Fruit fly (Drosophila melanogaster) whole organism, wandering third instar larva: ENCODE results near the gene CG13893.

Source experiments
- Abd-B ChIP-seq: fragments of >200 bp; optimal IDR thresholded peaks from 2 replicates; lab custom pipeline; 2017; ENCODE audit warnings: missing biosample characterization, missing genetic modification characterization
- CG32264 ChIP-seq: fragments of 200-800 bp; sonication (Bioruptor generic); optimal IDR thresholded peaks from 2 replicates; lab custom pipeline; 2016; ENCODE audit warnings: missing biosample characterization, missing genetic modification characterization
- CG9705 ChIP-seq: fragments of 200-800 bp; sonication (Bioruptor generic); optimal IDR thresholded peaks from 2 replicates; lab custom pipeline; 2018; ENCODE audit warnings: missing biosample characterization, mild to moderate bottlenecking, missing genetic modification characterization
- CrebA ChIP-seq: fragments of 200-800 bp; sonication (Bioruptor generic); optimal IDR thresholded peaks from 2 replicates; lab custom pipeline; 2016; ENCODE audit warnings: missing biosample characterization, mild to moderate bottlenecking, missing genetic modification characterization, borderline replicate concordance
- Dfd ChIP-seq: fragments of >200 bp; optimal IDR thresholded peaks from 2 replicates; lab custom pipeline; 2017; ENCODE audit warnings: missing biosample characterization, missing genetic modification characterization
- Dif ChIP-seq: fragments of 200-275, 200-300 bp; sonication (Bioruptor generic); optimal IDR thresholded peaks from 2 replicates; lab custom pipeline; 2018; ENCODE audit warnings: missing biosample characterization, missing genetic modification characterization; ENCODE audit not compliant: partially characterized antibody
- GATAd ChIP-seq: sonication (Bioruptor generic); optimal IDR thresholded peaks from 2 replicates; lab custom pipeline; 2016; ENCODE audit warnings: missing biosample characterization, missing genetic modification characterization
- HLH106 ChIP-seq: fragments of 200-800 bp; optimal IDR thresholded peaks from 3 replicates; lab custom pipeline; 2019; ENCODE audit warnings: missing biosample characterization, mild to moderate bottlenecking, missing genetic modification characterization, moderate library complexity
- Hnf4 ChIP-seq: fragments of 200-800 bp; sonication (Bioruptor generic); optimal IDR thresholded peaks from 2 replicates; lab custom pipeline; 2016; ENCODE audit warnings: missing biosample characterization, mild to moderate bottlenecking, missing genetic modification characterization
- Hr78 ChIP-seq: fragments of >200 bp; optimal IDR thresholded peaks from 2 replicates; lab custom pipeline; 2017; ENCODE audit warnings: missing biosample characterization, missing genetic modification characterization
- Hr83 ChIP-seq: fragments of 200-300 bp; sonication (Bioruptor generic); optimal IDR thresholded peaks from 2 replicates; lab custom pipeline; 2016; ENCODE audit warnings: missing biosample characterization, mild to moderate bottlenecking, missing genetic modification characterization, moderate library complexity; ENCODE audit not compliant: poor library complexity, severe bottlenecking
- Jra ChIP-seq: sonication (Bioruptor generic); optimal IDR thresholded peaks from 2 replicates; lab custom pipeline; 2016; ENCODE audit warnings: missing biosample characterization, missing genetic modification characterization
- Mio ChIP-seq: sonication (Bioruptor generic); optimal IDR thresholded peaks from 2 replicates; lab custom pipeline; 2016; ENCODE audit warnings: missing biosample characterization, missing genetic modification characterization
- Myc ChIP-seq: fragments of >200 bp; optimal IDR thresholded peaks from 2 replicates; lab custom pipeline; 2017
- N ChIP-seq: fragments of >200 bp; optimal IDR thresholded peaks from 2 replicates; lab custom pipeline; 2018; ENCODE audit warnings: missing biosample characterization, missing external identifiers, missing genetic modification characterization
- OdsH ChIP-seq: fragments of 200-800 bp; sonication (Bioruptor generic); optimal IDR thresholded peaks from 2 replicates; lab custom pipeline; 2016; ENCODE audit warnings: missing biosample characterization, mild to moderate bottlenecking, missing genetic modification characterization
- Rel ChIP-seq, 2 experiments: fragments of 200-800 bp; sonication (Bioruptor generic) in 1 of 2; optimal IDR thresholded peaks; 2 replicates in 1 of 2; 3 replicates in 1 of 2; lab custom pipeline; 2016 to 2019; ENCODE audit warnings: mild to moderate bottlenecking in 2 of 2, missing biosample characterization in 2 of 2, missing genetic modification characterization in 2 of 2, moderate library complexity in 1 of 2
- Sp1 ChIP-seq: fragments of 200-800 bp; sonication (Bioruptor generic); optimal IDR thresholded peaks from 3 replicates; lab custom pipeline; 2019; ENCODE audit warnings: missing biosample characterization, mild to moderate bottlenecking, missing genetic modification characterization, moderate library complexity
- Vsx2 ChIP-seq: fragments of 200-300, 225-300 bp; sonication (Bioruptor generic); optimal IDR thresholded peaks from 2 replicates; lab custom pipeline; 2018; ENCODE audit warnings: missing biosample characterization, missing genetic modification characterization; ENCODE audit not compliant: partially characterized antibody
- br ChIP-seq: fragments of 200-800 bp; sonication (Bioruptor generic); optimal IDR thresholded peaks from 2 replicates; lab custom pipeline; 2016; ENCODE audit warnings: missing biosample characterization, missing genetic modification characterization
- brk ChIP-seq: fragments of 200-800 bp; sonication (Bioruptor generic); optimal IDR thresholded peaks from 2 replicates; lab custom pipeline; 2016; ENCODE audit warnings: missing biosample characterization, mild to moderate bottlenecking, missing genetic modification characterization
- dl ChIP-seq, 2 experiments: fragments of 175-275, 200-275 bp in 1 of 2; fragments of 200-275 bp in 1 of 2; sonication (Bioruptor generic); optimal IDR thresholded peaks; lab custom pipeline; 2018; ENCODE audit warnings: mild to moderate bottlenecking in 2 of 2, missing biosample characterization in 2 of 2, missing genetic modification characterization in 2 of 2, moderate library complexity in 2 of 2; ENCODE audit not compliant: partially characterized antibody in 2 of 2, insufficient read depth in 1 of 2
- dmrt93B ChIP-seq: fragments of 200-800 bp; sonication (Bioruptor generic); optimal IDR thresholded peaks from 2 replicates; lab custom pipeline; 2018; ENCODE audit warnings: missing biosample characterization, mild to moderate bottlenecking, missing genetic modification characterization
- dsf ChIP-seq: sonication (Bioruptor generic); optimal IDR thresholded peaks from 2 replicates; lab custom pipeline; 2016; ENCODE audit warnings: missing biosample characterization, missing genetic modification characterization, borderline replicate concordance
- ey ChIP-seq: fragments of 200-800 bp; sonication (Bioruptor generic); optimal IDR thresholded peaks from 2 replicates; lab custom pipeline; 2016; ENCODE audit warnings: missing biosample characterization, missing genetic modification characterization
- foxo ChIP-seq, 2 experiments: fragments of 200-800 bp; sonication (Bioruptor generic); optimal IDR thresholded peaks; 2 replicates in 1 of 2; 3 replicates in 1 of 2; lab custom pipeline; 2016 to 2017; ENCODE audit warnings: missing biosample characterization in 2 of 2, missing genetic modification characterization in 2 of 2
- fru ChIP-seq: fragments of 200-800 bp; sonication (Bioruptor generic); optimal IDR thresholded peaks from 3 replicates; lab custom pipeline; 2016; ENCODE audit warnings: missing biosample characterization, mild to moderate bottlenecking, missing genetic modification characterization
- h ChIP-seq: fragments of 200-800 bp; sonication (Bioruptor generic); optimal IDR thresholded peaks from 3 replicates; lab custom pipeline; 2016; ENCODE audit warnings: missing biosample characterization, mild to moderate bottlenecking, missing genetic modification characterization
- jim ChIP-seq: fragments of 175-275, 200-325 bp; sonication (Bioruptor generic); optimal IDR thresholded peaks from 2 replicates; lab custom pipeline; 2016; ENCODE audit warnings: missing biosample characterization, mild to moderate bottlenecking, missing genetic modification characterization
- lola ChIP-seq: fragments of >200 bp; optimal IDR thresholded peaks from 2 replicates; lab custom pipeline; 2017; ENCODE audit warnings: missing biosample characterization, missing genetic modification characterization
- pan ChIP-seq: fragments of >200 bp; optimal IDR thresholded peaks from 2 replicates; lab custom pipeline; 2017
- psq ChIP-seq: fragments of 200-800 bp; sonication (Bioruptor generic); optimal IDR thresholded peaks from 3 replicates; lab custom pipeline; 2017; ENCODE audit warnings: missing biosample characterization, mild to moderate bottlenecking, missing genetic modification characterization, moderate library complexity
- rgr ChIP-seq: fragments of 200-800 bp; sonication (Bioruptor generic); optimal IDR thresholded peaks from 3 replicates; lab custom pipeline; 2016; ENCODE audit warnings: missing biosample characterization, mild to moderate bottlenecking, missing genetic modification characterization
- sage ChIP-seq: fragments of 200-800 bp; sonication (Bioruptor generic); optimal IDR thresholded peaks from 2 replicates; lab custom pipeline; 2016; ENCODE audit warnings: missing biosample characterization, mild to moderate bottlenecking, missing genetic modification characterization
- sv ChIP-seq: fragments of 200-800 bp; sonication (Bioruptor generic); optimal IDR thresholded peaks from 3 replicates; lab custom pipeline; 2016; ENCODE audit warnings: missing biosample characterization, missing genetic modification characterization
- tai ChIP-seq: sonication (Bioruptor generic); optimal IDR thresholded peaks from 2 replicates; lab custom pipeline; 2016; ENCODE audit warnings: missing biosample characterization, missing genetic modification characterization
- usp ChIP-seq: fragments of >200 bp; optimal IDR thresholded peaks from 2 replicates; lab custom pipeline; 2017; ENCODE audit warnings: missing biosample characterization, missing genetic modification characterization
- woc ChIP-seq: sonication (Bioruptor generic); optimal IDR thresholded peaks from 2 replicates; lab custom pipeline; 2016; ENCODE audit warnings: missing biosample characterization, mild to moderate bottlenecking, missing genetic modification characterization

The CG13893 gene

dm6 chr3L:619427-620308 is 15.9 kb upstream of the CG13893 start:
- TF ChIP-seq dl (GFP tag; optimal IDR thresholded peaks at IDR 0.05; lab: Kevin White, UChicago; ENCODE audit: insufficient read depth in 1 of 2, partially characterized antibody in 2 of 2) (no peak), HLH106 (tag; lab: Kevin White, UChicago) (peak; percentile 64), usp (GFP tag; lab: Kevin White, UChicago) (no peak), Hr83 (GFP tag; lab: Kevin White, UChicago) (no peak), fru (GFP tag; lab: Kevin White, UChicago) (peak; percentile 83), Dif (no peak), dsf (GFP tag; lab: Kevin White, UChicago) (peak; percentile 3), brk (GFP tag; lab: Kevin White, UChicago) (peak; percentile 53), Jra (GFP tag; lab: Kevin White, UChicago) (peak; percentile 1), Vsx2 (GFP tag; lab: Kevin White, UChicago) (peak; percentile 55), pan (lab: Kevin White, UChicago) (peak; percentile 54), br (GFP tag; lab: Kevin White, UChicago) (peak; percentile 86), Myc (lab: Kevin White, UChicago) (no peak), OdsH (peak; percentile 87), tai (GFP tag; lab: Kevin White, UChicago) (peak; percentile 58), dmrt93B (GFP tag; lab: Kevin White, UChicago) (peak; percentile 77), CG32264 (peak; percentile 22), jim (no peak), Abd-B (GFP tag; lab: Kevin White, UChicago) (no peak), sv (GFP tag; lab: Kevin White, UChicago) (no peak), Sp1 (GFP tag; lab: Kevin White, UChicago) (peak; percentile 78), sage (GFP tag; lab: Kevin White, UChicago) (peak; percentile 62), CrebA (GFP tag; lab: Kevin White, UChicago) (peak; percentile 30), GATAd (no peak), Dfd (GFP tag; lab: Kevin White, UChicago) (no peak), Hnf4 (GFP tag; lab: Kevin White, UChicago) (peak; percentile 73), rgr (GFP tag; lab: Kevin White, UChicago) (peak; percentile 86), N (no peak), psq (peak; percentile 77), lola (GFP tag; lab: Kevin White, UChicago) (no peak), woc (GFP tag; lab: Kevin White, UChicago) (peak; percentile 85), h (peak; percentile 92), Hr78 (no peak), ey (GFP tag; lab: Kevin White, UChicago) (peak; percentile 91), foxo (GFP tag; optimal IDR thresholded peaks at IDR 0.05; lab: Kevin White, UChicago) (peak in 1 of 2 experiments; percentile 87)

dm6 chr3L:618347-619272 is 14.8 kb upstream of the CG13893 start:
- TF ChIP-seq fru (GFP tag; lab: Kevin White, UChicago) (peak; percentile 91), OdsH (peak; percentile 85), sv (GFP tag; lab: Kevin White, UChicago) (no peak), CG9705 (GFP tag; lab: Kevin White, UChicago) (peak; percentile 78), CrebA (GFP tag; lab: Kevin White, UChicago) (peak; percentile 48), lola (GFP tag; lab: Kevin White, UChicago) (no peak), dmrt93B (GFP tag; lab: Kevin White, UChicago) (peak; percentile 89), CG32264 (peak; percentile 61), Jra (GFP tag; lab: Kevin White, UChicago) (peak; percentile 72), Dif (peak; percentile 47), Dfd (GFP tag; lab: Kevin White, UChicago) (no peak), Hnf4 (GFP tag; lab: Kevin White, UChicago) (peak; percentile 66), tai (GFP tag; lab: Kevin White, UChicago) (peak; percentile 73), woc (GFP tag; lab: Kevin White, UChicago) (peak; percentile 89), Hr78 (no peak), ey (GFP tag; lab: Kevin White, UChicago) (peak; percentile 90), HLH106 (tag; lab: Kevin White, UChicago) (peak; percentile 93), Hr83 (GFP tag; lab: Kevin White, UChicago) (no peak), sage (GFP tag; lab: Kevin White, UChicago) (peak; percentile 26), dsf (GFP tag; lab: Kevin White, UChicago) (peak; percentile 30), psq (peak; percentile 80), Rel (GFP tag; optimal IDR thresholded peaks at IDR 0.05; lab: Kevin White, UChicago) (peak; percentile 19), Rel (tag; optimal IDR thresholded peaks at IDR 0.05; lab: Kevin White, UChicago) (peak; percentile 64), Abd-B (GFP tag; lab: Kevin White, UChicago) (no peak), Mio (GFP tag; lab: Kevin White, UChicago) (no peak), Vsx2 (GFP tag; lab: Kevin White, UChicago) (peak; percentile 81), dl (GFP tag; optimal IDR thresholded peaks at IDR 0.05; lab: Kevin White, UChicago; ENCODE audit: insufficient read depth in 1 of 2, partially characterized antibody in 2 of 2) (no peak), jim (peak; percentile 17), foxo (GFP tag; optimal IDR thresholded peaks at IDR 0.05; lab: Kevin White, UChicago) (peak in 1 of 2 experiments; percentile 92), usp (GFP tag; lab: Kevin White, UChicago) (no peak), brk (GFP tag; lab: Kevin White, UChicago) (peak; percentile 4), rgr (GFP tag; lab: Kevin White, UChicago) (peak; percentile 87), GATAd (no peak), br (GFP tag; lab: Kevin White, UChicago) (peak; percentile 87)
